Worm (Caenorhabditis elegans): ENCODE measurements around the gene ace-1.

- TF ChIP-seq snpc-4 (tag; optimal IDR thresholded peaks at IDR 0.05): peak; percentile 50
- TF ChIP-seq zag-1 (tag; optimal IDR thresholded peaks at IDR 0.05): no peak
- TF ChIP-seq ztf-4 (tag; optimal IDR thresholded peaks at IDR 0.05): no peak
- TF ChIP-seq pag-3 (tag; optimal IDR thresholded peaks at IDR 0.05; ENCODE audit: borderline replicate concordance, insufficient read depth): no peak
- no peak for TF ChIP-seq lir-3 (tag; optimal IDR thresholded peaks at IDR 0.05; ENCODE audit: poor library complexity)
- no peak for TF ChIP-seq ama-1 (optimal IDR thresholded peaks at IDR 0.05)
- TF ChIP-seq fos-1 (tag; optimal IDR thresholded peaks at IDR 0.05): no peak
- no peak for TF ChIP-seq nhr-11 (tag; optimal IDR thresholded peaks at IDR 0.05)
- TF ChIP-seq nhr-28 (tag; optimal IDR thresholded peaks at IDR 0.05): no peak
- TF ChIP-seq mdl-1 (tag; optimal IDR thresholded peaks at IDR 0.05): no peak
- TF ChIP-seq pqm-1 (tag; optimal IDR thresholded peaks at IDR 0.05): no peak
Measured at ce11 chrX:16336940-16337339, 30.2 kb upstream of the ace-1 start.
